Fruit fly (Drosophila melanogaster) whole organism: Measurements from ENCODE around the gene CG43072.

Source experiments
- CG8478 ChIP-seq: fragments of >200 bp; optimal IDR thresholded peaks from 2 replicates; lab custom pipeline; 2018; ENCODE audit warnings: inconsistent platforms
- Dll ChIP-seq: fragments of >200 bp; optimal IDR thresholded peaks from 2 replicates; lab custom pipeline; 2017
- pan ChIP-seq: fragments of >200 bp; optimal IDR thresholded peaks from 2 replicates; lab custom pipeline; 2017
- psq ChIP-seq: fragments of >200 bp; optimal IDR thresholded peaks from 2 replicates; lab custom pipeline; 2017
- usp ChIP-seq: fragments of >200 bp; optimal IDR thresholded peaks from 2 replicates; lab custom pipeline; 2017; ENCODE audit warnings: missing biosample characterization, missing genetic modification characterization, mixed read lengths

dm6 chr3L:21034103-21034280 lies 31.7 kb upstream of the CG43072 start, which contains the start of gene CG10581:
- no peak for TF ChIP-seq pan (lab: Kevin White, UChicago)
- no peak for TF ChIP-seq CG8478 (lab: Kevin White, UChicago)
- no peak for TF ChIP-seq Dll
- no peak for TF ChIP-seq psq (lab: Kevin White, UChicago)
- TF ChIP-seq usp (GFP tag; lab: Kevin White, UChicago), result no peak
